Fruit fly (Drosophila melanogaster) whole organism, pupa: ENCODE measurements around the gene CkIIalpha-i1.

Source experiments
- CG10348 ChIP-seq: fragments of 200-800 bp; sonication (Bioruptor generic); IDR thresholded peaks from 2 replicates; pipeline ENCODE4 v1.3.6; 2022; ENCODE audit warnings: missing biosample characterization, missing genetic modification characterization
- CG12605 ChIP-seq: fragments of 200-800 bp; sonication (Bioruptor generic); IDR thresholded peaks from 2 replicates; pipeline ENCODE4 v1.3.6; 2022; ENCODE audit warnings: missing biosample characterization, missing genetic modification characterization
- CG13204 ChIP-seq: fragments of 200-800 bp; sonication (Bioruptor generic); optimal IDR thresholded peaks from 2 replicates; lab custom pipeline; 2018; ENCODE audit warnings: missing biosample characterization, mild to moderate bottlenecking, missing genetic modification characterization, moderate library complexity
- CG14655 ChIP-seq: fragments of 200-800 bp; sonication (Bioruptor generic); optimal IDR thresholded peaks from 3 replicates; lab custom pipeline; 2017; ENCODE audit warnings: mild to moderate bottlenecking, missing biosample characterization, missing genetic modification reagents, missing genetic modification characterization
- CG15710 ChIP-seq: fragments of 200-800 bp; sonication (Bioruptor generic); optimal IDR thresholded peaks from 2 replicates; lab custom pipeline; 2018; ENCODE audit warnings: missing biosample characterization, mild to moderate bottlenecking, missing genetic modification characterization, moderate library complexity
- CG17806 ChIP-seq: fragments of 200-800 bp; sonication (Bioruptor generic); optimal IDR thresholded peaks from 2 replicates; lab custom pipeline; 2018; ENCODE audit warnings: missing biosample characterization, mild to moderate bottlenecking, missing genetic modification characterization, moderate library complexity
- CG32121 ChIP-seq: fragments of 200-800 bp; sonication (Bioruptor generic); IDR thresholded peaks from 2 replicates; pipeline ENCODE4 v1.3.6; 2022; ENCODE audit warnings: missing biosample characterization, missing genetic modification characterization
- CG34367 ChIP-seq: fragments of 200-800 bp; sonication (Bioruptor generic); optimal IDR thresholded peaks from 2 replicates; lab custom pipeline; 2018; ENCODE audit warnings: missing biosample characterization, mild to moderate bottlenecking, missing genetic modification characterization
- CG4496 ChIP-seq: fragments of 200-800 bp; sonication (Bioruptor generic); IDR thresholded peaks from 3 replicates; pipeline ENCODE4 v1.3.6; 2022; ENCODE audit warnings: missing biosample characterization, missing genetic modification characterization
- CG8159 ChIP-seq: fragments of 200-800 bp; sonication (Bioruptor generic); optimal IDR thresholded peaks from 3 replicates; lab custom pipeline; 2018; ENCODE audit warnings: missing biosample characterization, mild to moderate bottlenecking, missing genetic modification characterization, moderate library complexity
- CG8301 ChIP-seq: fragments of 200-800 bp; sonication (Bioruptor generic); optimal IDR thresholded peaks from 2 replicates; lab custom pipeline; 2018; ENCODE audit warnings: missing biosample characterization, mild to moderate bottlenecking, missing genetic modification characterization
- CG9948 ChIP-seq: fragments of 200-800 bp; sonication (Bioruptor generic); optimal IDR thresholded peaks from 2 replicates; lab custom pipeline; 2018; ENCODE audit warnings: missing biosample characterization, mild to moderate bottlenecking, missing genetic modification characterization, moderate library complexity
- D1 ChIP-seq: fragments of 200-800 bp; sonication (Bioruptor generic); optimal IDR thresholded peaks from 2 replicates; lab custom pipeline; 2018; ENCODE audit warnings: missing biosample characterization, mild to moderate bottlenecking, missing genetic modification characterization, moderate library complexity
- EcR ChIP-seq: fragments of 200-800 bp; sonication (Bioruptor generic); optimal IDR thresholded peaks from 3 replicates; lab custom pipeline; 2019; ENCODE audit warnings: missing biosample characterization, missing genetic modification characterization, mild to moderate bottlenecking, moderate library complexity, missing genetic modification reagents
- Ets98B ChIP-seq: fragments of 200-800 bp; sonication (Bioruptor generic); IDR thresholded peaks from 2 replicates; pipeline ENCODE4 v1.3.6; 2022; ENCODE audit warnings: missing biosample characterization, missing genetic modification characterization
- Pif1A ChIP-seq: fragments of 200-800 bp; sonication (Bioruptor generic); optimal IDR thresholded peaks from 3 replicates; lab custom pipeline; 2016; ENCODE audit warnings: missing biosample characterization, missing genetic modification characterization
- Pif1B ChIP-seq: fragments of 200-800 bp; sonication (Bioruptor generic); optimal IDR thresholded peaks from 3 replicates; lab custom pipeline; 2016; ENCODE audit warnings: missing biosample characterization, missing genetic modification characterization
- Snoo ChIP-seq: fragments of 200-800 bp; sonication (Bioruptor generic); optimal IDR thresholded peaks from 3 replicates; lab custom pipeline; 2017; ENCODE audit warnings: missing biosample characterization, mild to moderate bottlenecking, missing genetic modification characterization, inconsistent platforms
- fd96Ca ChIP-seq: fragments of 200-800 bp; sonication (Bioruptor generic); IDR thresholded peaks from 3 replicates; pipeline ENCODE4 v1.3.6; 2022; ENCODE audit warnings: missing biosample characterization, missing genetic modification characterization
- gl ChIP-seq: fragments of 200-800 bp; sonication (Bioruptor generic); optimal IDR thresholded peaks from 2 replicates; lab custom pipeline; 2018; ENCODE audit warnings: missing biosample characterization, mild to moderate bottlenecking, missing genetic modification characterization
- rn ChIP-seq: fragments of 200-800 bp; sonication (Bioruptor generic); IDR thresholded peaks from 2 replicates; pipeline ENCODE4 v1.3.6; 2022; ENCODE audit warnings: missing biosample characterization, missing genetic modification characterization

Gene CkIIalpha-i1

DNA sequence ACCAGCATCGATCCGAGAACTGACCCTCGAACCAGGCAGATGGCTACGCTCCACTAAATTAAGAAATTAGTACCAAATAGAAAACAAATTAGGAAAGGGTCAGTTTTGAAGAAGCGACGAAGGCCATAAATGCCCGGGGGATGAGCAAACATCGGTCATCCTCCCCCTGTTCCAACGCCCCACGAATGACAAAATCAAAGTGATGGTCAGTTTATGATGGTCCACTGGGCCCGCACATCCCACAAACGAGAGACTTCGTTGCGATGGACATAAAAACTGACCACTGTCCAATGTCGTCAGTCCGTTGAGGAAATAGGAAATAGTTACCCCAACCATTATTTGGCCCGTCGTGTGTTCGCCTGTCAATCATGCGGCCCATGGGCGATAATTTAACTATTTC, 37.8 kb upstream of the CkIIalpha-i1 start:
- no peak for TF ChIP-seq CG8301
- no peak for TF ChIP-seq CG13204 (GFP tag; lab: Kevin White, UChicago)
- no peak for TF ChIP-seq CG10348
- TF ChIP-seq CG4496 (GFP tag; lab: Robert Waterston, UW): no peak
- no peak for TF ChIP-seq EcR
- TF ChIP-seq Pif1A (GFP tag; lab: Kevin White, UChicago): no peak
- TF ChIP-seq CG32121: no peak
- TF ChIP-seq rn (GFP tag; lab: Robert Waterston, UW): no peak
- TF ChIP-seq CG8159 (tag; lab: Kevin White, UChicago): no peak
- TF ChIP-seq CG12605 (GFP tag; lab: Robert Waterston, UW): no peak
- TF ChIP-seq D1 (tag; lab: Kevin White, UChicago): no peak
- TF ChIP-seq fd96Ca (GFP tag; lab: Robert Waterston, UW): no peak
- no peak for TF ChIP-seq CG34367
- TF ChIP-seq CG14655: no peak
- no peak for TF ChIP-seq Snoo (tag; lab: Kevin White, UChicago)
- no peak for TF ChIP-seq Ets98B (GFP tag; lab: Robert Waterston, UW)
- TF ChIP-seq, all 21 proteins: peak for 0

DNA sequence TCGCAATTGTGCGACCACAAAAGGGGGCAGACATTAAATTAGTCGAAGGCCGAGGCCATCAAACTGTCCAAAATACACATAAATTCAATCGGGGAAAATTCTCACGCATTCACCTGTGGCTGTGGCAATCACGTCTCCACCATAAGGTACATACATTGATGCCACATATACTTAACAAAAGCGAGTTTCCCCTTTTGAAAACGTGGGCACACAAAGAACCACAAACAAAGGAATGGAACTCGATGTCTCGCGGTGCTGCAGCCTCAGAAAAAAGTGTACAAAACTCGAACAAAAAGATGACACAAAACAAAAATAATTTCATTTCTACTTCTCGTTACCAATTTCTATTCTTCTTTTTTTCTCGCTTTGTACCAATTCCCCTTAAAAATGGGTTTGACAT, 31.4 kb upstream of the CkIIalpha-i1 start:
- TF ChIP-seq CG17806 (tag; lab: Kevin White, UChicago): no peak
- no peak for TF ChIP-seq CG32121
- TF ChIP-seq Pif1B: no peak
- no peak for TF ChIP-seq CG9948 (tag; lab: Kevin White, UChicago)
- no peak for TF ChIP-seq EcR
- TF ChIP-seq CG14655: no peak
- TF ChIP-seq CG10348: no peak
- TF ChIP-seq CG4496 (GFP tag; lab: Robert Waterston, UW): no peak
- no peak for TF ChIP-seq CG12605 (GFP tag; lab: Robert Waterston, UW)
- TF ChIP-seq D1 (tag; lab: Kevin White, UChicago): no peak
- no peak for TF ChIP-seq fd96Ca (GFP tag; lab: Robert Waterston, UW)
- TF ChIP-seq CG15710 (tag; lab: Kevin White, UChicago): no peak
- no peak for TF ChIP-seq CG8159 (tag; lab: Kevin White, UChicago)
- TF ChIP-seq CG34367: no peak
- no peak for TF ChIP-seq Ets98B (GFP tag; lab: Robert Waterston, UW)
- no peak for TF ChIP-seq CG8301
- TF ChIP-seq Snoo (tag; lab: Kevin White, UChicago): no peak
- TF ChIP-seq gl: no peak
- no peak for TF ChIP-seq CG13204 (GFP tag; lab: Kevin White, UChicago)
- TF ChIP-seq, all 21 proteins: peak for 0

DNA sequence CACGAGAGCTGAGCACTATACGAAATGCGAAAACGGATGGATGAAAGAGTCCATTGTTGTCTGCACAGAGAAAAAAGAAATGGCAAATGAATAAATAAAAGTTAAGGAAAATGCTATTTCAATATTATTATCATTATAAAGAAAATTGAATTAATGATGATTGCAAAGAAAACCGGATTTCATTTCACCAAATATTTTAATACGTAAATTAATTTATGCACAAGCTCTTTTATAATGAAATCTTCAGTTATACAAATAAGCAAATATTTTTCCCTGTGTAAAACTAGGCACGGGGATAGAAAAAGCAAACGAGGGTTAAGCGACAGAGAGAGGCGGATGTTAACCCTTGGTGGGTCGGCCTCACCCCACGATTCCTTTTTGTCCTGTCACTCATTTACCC, 29.4 kb upstream of the CkIIalpha-i1 start:
- TF ChIP-seq fd96Ca (GFP tag; lab: Robert Waterston, UW) (no peak), CG32121 (no peak), rn (GFP tag; lab: Robert Waterston, UW) (no peak), CG8159 (tag; lab: Kevin White, UChicago) (peak; percentile 36), CG8301 (no peak), CG15710 (tag; lab: Kevin White, UChicago) (no peak)
- TF ChIP-seq, all 21 proteins: peak for 1

DNA sequence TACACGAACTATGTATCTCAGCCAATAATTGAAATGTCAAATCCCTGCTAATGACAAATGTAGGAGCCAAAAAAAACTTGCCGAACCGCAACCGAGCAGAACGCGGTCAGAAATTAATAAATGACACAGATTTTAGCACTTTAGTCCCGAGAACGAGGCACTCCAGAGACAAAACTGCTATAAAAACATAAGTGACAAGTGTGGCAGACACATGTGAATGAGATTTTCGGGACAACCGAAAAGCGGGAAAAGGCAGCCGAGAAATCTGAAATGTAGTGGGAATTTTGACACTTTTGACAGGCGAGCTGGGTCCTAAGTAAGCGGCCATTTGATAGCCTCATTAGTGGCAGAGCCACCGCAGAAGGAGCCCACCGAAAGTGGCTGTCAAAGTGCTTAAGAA, 25.7 kb upstream of the CkIIalpha-i1 start:
- no peak for TF ChIP-seq CG15710 (tag; lab: Kevin White, UChicago)

DNA sequence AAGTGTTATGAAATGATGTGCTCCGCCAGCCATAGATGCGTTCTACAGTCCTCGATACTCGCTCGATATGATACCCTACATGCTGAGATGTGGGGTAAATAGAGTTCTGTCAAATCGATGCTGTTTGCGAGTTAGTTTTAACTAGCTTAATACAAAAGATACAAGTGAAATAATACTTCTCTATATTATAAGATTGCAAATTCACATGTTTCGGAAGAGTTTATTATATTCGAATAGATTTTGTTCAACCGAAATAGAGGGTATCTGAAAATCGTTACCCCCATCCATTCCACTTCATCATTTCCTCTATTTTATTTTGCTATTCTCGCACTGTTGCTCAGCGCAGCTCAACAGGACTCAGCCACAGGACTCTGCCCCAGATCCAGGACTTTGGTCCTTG, 22.5 kb upstream of the CkIIalpha-i1 start:
- TF ChIP-seq Ets98B (GFP tag; lab: Robert Waterston, UW) (no peak), CG14655 (no peak), CG8159 (tag; lab: Kevin White, UChicago) (no peak), CG9948 (tag; lab: Kevin White, UChicago) (no peak)

DNA sequence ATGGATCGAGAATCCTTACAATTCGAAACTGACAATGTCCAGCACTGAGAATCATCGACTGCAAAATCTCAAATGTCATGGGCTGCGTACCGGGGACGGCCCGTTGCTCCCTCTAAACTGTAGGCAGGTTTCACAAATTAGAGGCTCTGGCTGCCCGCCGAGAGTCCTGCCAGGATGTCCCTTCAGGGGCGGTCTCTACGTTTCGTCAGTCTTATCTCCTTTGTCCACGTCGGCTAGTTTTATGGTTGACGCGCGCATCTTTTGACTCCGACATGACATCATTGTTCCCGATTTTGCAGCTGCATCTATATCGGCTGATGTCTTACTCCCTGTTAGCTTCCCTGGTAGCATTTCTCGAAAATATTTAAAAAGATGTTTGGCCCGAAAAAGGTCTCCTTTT, 14.7 kb upstream of the CkIIalpha-i1 start:
- TF ChIP-seq Ets98B (GFP tag; lab: Robert Waterston, UW): no peak

DNA sequence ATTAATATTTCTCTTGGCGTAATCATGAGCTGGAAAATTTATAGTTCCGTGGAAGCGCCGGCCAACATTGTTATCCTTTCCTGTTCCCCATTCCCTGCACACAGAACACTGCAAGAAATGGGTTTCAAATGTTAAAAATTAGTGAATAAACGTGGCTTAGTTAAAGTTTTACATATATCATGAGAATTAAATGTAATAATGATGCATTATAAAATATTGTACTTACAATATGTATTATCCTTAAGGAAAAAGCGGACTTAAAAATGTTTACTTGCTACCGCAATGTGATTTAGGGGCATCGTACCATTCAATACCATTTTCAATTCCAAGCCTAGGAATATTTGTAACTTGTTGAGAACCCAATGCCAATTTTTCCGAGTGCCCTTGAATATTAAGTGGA, 14.1 kb upstream of the CkIIalpha-i1 start:
- TF ChIP-seq D1 (tag; lab: Kevin White, UChicago) (no peak), CG34367 (no peak), CG17806 (tag; lab: Kevin White, UChicago) (no peak), CG15710 (tag; lab: Kevin White, UChicago) (no peak), CG8159 (tag; lab: Kevin White, UChicago) (no peak), Ets98B (GFP tag; lab: Robert Waterston, UW) (no peak), CG14655 (no peak), CG4496 (GFP tag; lab: Robert Waterston, UW) (no peak), gl (no peak), Pif1B (no peak), CG12605 (GFP tag; lab: Robert Waterston, UW) (no peak)

DNA sequence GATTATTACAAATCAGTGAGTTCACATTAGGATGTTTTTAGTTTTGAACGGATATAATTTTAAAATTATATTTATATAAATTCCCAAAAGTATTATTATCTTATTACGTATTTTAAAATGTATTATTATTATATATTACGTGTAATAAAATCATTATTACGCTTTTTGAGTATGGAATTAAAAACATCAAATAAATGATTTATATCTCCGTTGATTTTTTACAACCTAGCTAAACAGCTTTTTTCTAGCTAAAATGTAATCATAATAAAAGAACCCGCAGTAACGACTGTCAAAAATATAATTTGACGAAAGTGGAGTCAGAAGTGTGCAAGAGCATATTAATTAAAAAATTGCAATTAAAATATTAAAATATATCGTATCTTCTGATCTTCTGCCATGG, 8.8 kb upstream of the CkIIalpha-i1 start, which contains the start of gene CG6244:
Gene CG6244, plus strand, starts transcription at position 301 of the 400 bp plus-strand sequence.
- TF ChIP-seq CG15710 (tag; lab: Kevin White, UChicago): no peak
- no peak for TF ChIP-seq CG14655
- TF ChIP-seq CG4496 (GFP tag; lab: Robert Waterston, UW): no peak
- TF ChIP-seq CG34367: no peak
- no peak for TF ChIP-seq CG8301
- TF ChIP-seq CG10348: no peak
- TF ChIP-seq Ets98B (GFP tag; lab: Robert Waterston, UW): no peak
- TF ChIP-seq CG12605 (GFP tag; lab: Robert Waterston, UW): no peak
- TF ChIP-seq CG9948 (tag; lab: Kevin White, UChicago): no peak
- TF ChIP-seq CG32121: no peak
- no peak for TF ChIP-seq EcR
- no peak for TF ChIP-seq gl
- no peak for TF ChIP-seq fd96Ca (GFP tag; lab: Robert Waterston, UW)
- no peak for TF ChIP-seq CG17806 (tag; lab: Kevin White, UChicago)
- no peak for TF ChIP-seq Pif1B
- TF ChIP-seq rn (GFP tag; lab: Robert Waterston, UW): no peak
- TF ChIP-seq D1 (tag; lab: Kevin White, UChicago): no peak
- TF ChIP-seq, all 21 proteins: peak for 0
